Worm (Caenorhabditis elegans): Measurements from ENCODE around the gene F15E6.9.

ce11 chrIV:4317638-4318037, 18.8 kb upstream of the F15E6.9 start:
- TF ChIP-seq lsy-2 (tag; optimal IDR thresholded peaks at IDR 0.05): no peak
- no peak for TF ChIP-seq lin-13 (tag; optimal IDR thresholded peaks at IDR 0.05)
- TF ChIP-seq ham-2 (GFP tag; optimal IDR thresholded peaks at IDR 0.05): no peak
- no peak for TF ChIP-seq ztf-11 (tag; optimal IDR thresholded peaks at IDR 0.05)
- TF ChIP-seq nhr-237 (tag; optimal IDR thresholded peaks at IDR 0.05): no peak
- TF ChIP-seq zip-8 (tag; optimal IDR thresholded peaks at IDR 0.05): no peak
- TF ChIP-seq mep-1 (tag; optimal IDR thresholded peaks at IDR 0.05): no peak
- TF ChIP-seq elt-1 (tag; optimal IDR thresholded peaks at IDR 0.05; ENCODE audit: borderline replicate concordance, insufficient read depth): no peak
- TF ChIP-seq elt-3 (tag; optimal IDR thresholded peaks at IDR 0.05): no peak
- TF ChIP-seq blmp-1 (tag; optimal IDR thresholded peaks at IDR 0.05): no peak

Data from whole organism, mixed stage, embryonic.